Fruit fly (Drosophila melanogaster) whole organism, embryonic: Measurements from ENCODE around the gene CG6040.
A peak's percentile ranks its signal among the peaks of the same experiment; 100 is the strongest.

ENCODE experiments used
- Atf-2 ChIP-seq: fragments of 200-800 bp; sonication (Bioruptor generic); optimal IDR thresholded peaks from 2 replicates; lab custom pipeline; 2016; ENCODE audit warnings: missing biosample characterization, missing genetic modification characterization
- Awh ChIP-seq: fragments of 200-800 bp; sonication (Bioruptor generic); IDR thresholded peaks from 2 replicates; pipeline ENCODE4, ENCODE4 v1.3.6; 2022; ENCODE audit warnings: missing biosample characterization, missing genetic modification characterization
- BEAF-32 ChIP-seq: fragments of 200-800 bp; sonication (Bioruptor generic); optimal IDR thresholded peaks from 3 replicates; lab custom pipeline; 2017; ENCODE audit warnings: missing biosample characterization, missing genetic modification characterization, mild to moderate bottlenecking, moderate library complexity, missing genetic modification reagents
- Blimp-1 ChIP-seq: fragments of 200-800 bp; sonication (Bioruptor generic); optimal IDR thresholded peaks from 3 replicates; lab custom pipeline; 2018; ENCODE audit warnings: missing biosample characterization, missing genetic modification characterization, mild to moderate bottlenecking, moderate library complexity, missing genetic modification reagents
- CG12071 ChIP-seq: fragments of 200-800 bp; sonication (Bioruptor generic); optimal IDR thresholded peaks from 3 replicates; lab custom pipeline; 2018; ENCODE audit warnings: missing biosample characterization, mild to moderate bottlenecking, missing genetic modification characterization
- CG1233 ChIP-seq: fragments of 200-800 bp; sonication (Bioruptor generic); optimal IDR thresholded peaks from 4 replicates; lab custom pipeline; 2018; ENCODE audit warnings: missing biosample characterization, mild to moderate bottlenecking, missing genetic modification characterization
- CG15011 ChIP-seq: fragments of 200-800 bp; sonication (Bioruptor generic); optimal IDR thresholded peaks from 3 replicates; lab custom pipeline; 2018; ENCODE audit warnings: missing biosample characterization, mild to moderate bottlenecking, missing genetic modification characterization
- CG15269 ChIP-seq: fragments of 200-800 bp; sonication (Bioruptor generic); optimal IDR thresholded peaks from 2 replicates; lab custom pipeline; 2018; ENCODE audit warnings: missing biosample characterization, mild to moderate bottlenecking, missing genetic modification characterization, moderate library complexity
- CG1529 ChIP-seq: fragments of 200-800 bp; sonication (Bioruptor generic); optimal IDR thresholded peaks from 3 replicates; lab custom pipeline; 2018; ENCODE audit warnings: missing biosample characterization, missing genetic modification characterization
- CG17328 ChIP-seq: fragments of 200-800 bp; sonication (Bioruptor generic); IDR thresholded peaks from 2 replicates; pipeline ENCODE4 v1.3.6; 2022; ENCODE audit warnings: missing biosample characterization, missing genetic modification characterization
- CG17385 ChIP-seq: fragments of 200-800 bp; sonication (Bioruptor generic); optimal IDR thresholded peaks from 3 replicates; lab custom pipeline; 2018; ENCODE audit warnings: missing biosample characterization, mild to moderate bottlenecking, missing genetic modification characterization
- CG2199 ChIP-seq: fragments of 200-800 bp; sonication (Bioruptor generic); IDR thresholded peaks from 3 replicates; pipeline ENCODE4 v1.3.6; 2022; ENCODE audit warnings: missing biosample characterization, missing genetic modification characterization
- CG30403 ChIP-seq: fragments of 200-800 bp; sonication (Bioruptor generic); optimal IDR thresholded peaks from 3 replicates; lab custom pipeline; 2016; ENCODE audit warnings: missing biosample characterization, missing genetic modification characterization
- CG34224 ChIP-seq: fragments of 200-800 bp; sonication (Bioruptor generic); IDR thresholded peaks from 3 replicates; pipeline ENCODE4 v1.3.6; 2022; ENCODE audit warnings: missing biosample characterization, missing genetic modification characterization; ENCODE audit not compliant: partially characterized antibody
- CG6175 ChIP-seq: fragments of 200-800 bp; sonication (Bioruptor generic); IDR thresholded peaks from 3 replicates; pipeline ENCODE4 v1.3.6; 2022; ENCODE audit warnings: missing biosample characterization, missing genetic modification characterization
- CG7928 ChIP-seq: fragments of 200-800 bp; sonication (Bioruptor generic); optimal IDR thresholded peaks from 2 replicates; lab custom pipeline; 2017; ENCODE audit warnings: missing biosample characterization, mild to moderate bottlenecking, missing genetic modification characterization
- CG8388 ChIP-seq: fragments of 200-800 bp; sonication (Bioruptor generic); optimal IDR thresholded peaks from 2 replicates; lab custom pipeline; 2019; ENCODE audit warnings: missing biosample characterization, mild to moderate bottlenecking, missing genetic modification characterization, moderate library complexity
- CrebB ChIP-seq: fragments of 200-800 bp; sonication (Bioruptor generic); optimal IDR thresholded peaks from 3 replicates; lab custom pipeline; 2018; ENCODE audit warnings: missing biosample characterization, mild to moderate bottlenecking, missing genetic modification characterization
- D19B ChIP-seq: fragments of 200-800 bp; sonication (Bioruptor generic); optimal IDR thresholded peaks from 2 replicates; lab custom pipeline; 2017; ENCODE audit warnings: missing biosample characterization, mild to moderate bottlenecking, missing genetic modification characterization
- HHEX ChIP-seq: fragments of 200-800 bp; sonication (Bioruptor generic); optimal IDR thresholded peaks from 3 replicates; lab custom pipeline; 2017; ENCODE audit warnings: missing biosample characterization, mild to moderate bottlenecking, missing genetic modification characterization, missing genetic modification reagents
- Hand ChIP-seq: fragments of 200-800 bp; sonication (Bioruptor generic); optimal IDR thresholded peaks from 2 replicates; lab custom pipeline; 2017; ENCODE audit warnings: mild to moderate bottlenecking, missing biosample characterization, missing genetic modification reagents, missing genetic modification characterization
- Hmr ChIP-seq: fragments of 200-800 bp; sonication (Bioruptor generic); optimal IDR thresholded peaks from 3 replicates; lab custom pipeline; 2017; ENCODE audit warnings: mild to moderate bottlenecking, missing biosample characterization, missing genetic modification reagents, missing genetic modification characterization
- Hmx ChIP-seq: fragments of 200-800 bp; sonication (Bioruptor generic); optimal IDR thresholded peaks from 2 replicates; lab custom pipeline; 2016; ENCODE audit warnings: missing biosample characterization, missing genetic modification characterization
- Hr78 ChIP-seq, 2 experiments: fragments of 200-800 bp in 1 of 2; fragments of >200 bp in 1 of 2; sonication (Bioruptor generic) in 1 of 2; optimal IDR thresholded peaks; 2 replicates each; lab custom pipeline; 2017 to 2019; ENCODE audit warnings: missing biosample characterization in 2 of 2, missing genetic modification characterization in 2 of 2, mild to moderate bottlenecking in 1 of 2, moderate library complexity in 1 of 2
- Jarid2 ChIP-seq: fragments of 200-800 bp; sonication (Bioruptor generic); optimal IDR thresholded peaks from 3 replicates; lab custom pipeline; 2017; ENCODE audit warnings: mild to moderate bottlenecking, missing biosample characterization, missing genetic modification reagents, missing genetic modification characterization
- Kr ChIP-seq: fragments of 200-800 bp; sonication (Bioruptor generic); optimal IDR thresholded peaks from 2 replicates; lab custom pipeline; 2017; ENCODE audit warnings: missing biosample characterization, mild to moderate bottlenecking, missing genetic modification characterization
- MESR4 ChIP-seq: fragments of 200-800 bp; sonication (Bioruptor generic); optimal IDR thresholded peaks from 2 replicates; lab custom pipeline; 2018; ENCODE audit warnings: missing biosample characterization, mild to moderate bottlenecking, missing genetic modification characterization, moderate library complexity
- Max ChIP-seq: fragments of 200-800 bp; sonication (Bioruptor generic); optimal IDR thresholded peaks from 2 replicates; lab custom pipeline; 2016; ENCODE audit warnings: missing biosample characterization, mild to moderate bottlenecking, missing genetic modification characterization
- Med ChIP-seq: fragments of 200-800 bp; sonication (Bioruptor generic); peaks from one replicate; lab custom pipeline; 2016; ENCODE audit warnings: missing biosample characterization, missing genetic modification characterization, mild to moderate bottlenecking, inconsistent platforms, moderate library complexity
- Oli ChIP-seq: fragments of 200-800 bp; sonication (Bioruptor generic); optimal IDR thresholded peaks from 2 replicates; lab custom pipeline; 2018; ENCODE audit warnings: missing biosample characterization, mild to moderate bottlenecking, missing genetic modification characterization, moderate library complexity
- Sox102F ChIP-seq: fragments of 200-800 bp; sonication (Bioruptor generic); optimal IDR thresholded peaks from 2 replicates; lab custom pipeline; 2018; ENCODE audit warnings: missing biosample characterization, mild to moderate bottlenecking, missing genetic modification characterization, moderate library complexity
- Vsx1 ChIP-seq: fragments of 200-800 bp; sonication (Bioruptor generic); optimal IDR thresholded peaks from 2 replicates; lab custom pipeline; 2017; ENCODE audit warnings: missing biosample characterization, mild to moderate bottlenecking, missing genetic modification characterization, missing genetic modification reagents
- br ChIP-seq: fragments of >200 bp; optimal IDR thresholded peaks from 2 replicates; lab custom pipeline; 2017
- dmrt11E ChIP-seq: fragments of 200-800 bp; sonication (Bioruptor generic); optimal IDR thresholded peaks from 3 replicates; lab custom pipeline; 2018; ENCODE audit warnings: missing biosample characterization, mild to moderate bottlenecking, missing genetic modification characterization, moderate library complexity
- ems ChIP-seq: fragments of 200-800 bp; sonication (Bioruptor generic); optimal IDR thresholded peaks from 3 replicates; lab custom pipeline; 2016; ENCODE audit warnings: missing biosample characterization, missing genetic modification characterization
- gce ChIP-seq: fragments of 200-800 bp; sonication (Bioruptor generic); IDR thresholded peaks from 3 replicates; pipeline ENCODE4 v1.3.6; 2022; ENCODE audit warnings: missing biosample characterization, missing genetic modification characterization
- gsb ChIP-seq: fragments of 200-800 bp; sonication (Bioruptor generic); IDR thresholded peaks from 2 replicates; pipeline ENCODE4 v1.3.6; 2022; ENCODE audit warnings: missing biosample characterization, missing genetic modification characterization
- pan ChIP-seq, 4 experiments: fragments of >200 bp in 3 of 4; fragments of 200-800 bp in 1 of 4; sonication (Bioruptor generic) in 1 of 4; optimal IDR thresholded peaks in 3 of 4; IDR thresholded peaks in 1 of 4; 2 replicates each; pipeline versions ENCODE4 v1.3.6 to Lab custom; 2017 to 2022; ENCODE audit warnings: missing biosample characterization in 2 of 4, missing genetic modification characterization in 2 of 4, mixed read lengths in 1 of 4
- peb ChIP-seq: fragments of 200-800 bp; sonication (Bioruptor generic); IDR thresholded peaks from 2 replicates; pipeline ENCODE4 v1.3.6; 2022; ENCODE audit warnings: missing biosample characterization, missing genetic modification characterization
- phol ChIP-seq: fragments of 200-800 bp; sonication (Bioruptor generic); optimal IDR thresholded peaks from 3 replicates; lab custom pipeline; 2018; ENCODE audit warnings: missing biosample characterization, mild to moderate bottlenecking, missing genetic modification characterization, moderate library complexity
- pros ChIP-seq: fragments of 200-800 bp; sonication (Bioruptor generic); optimal IDR thresholded peaks from 3 replicates; lab custom pipeline; 2019; ENCODE audit warnings: missing biosample characterization, mild to moderate bottlenecking, missing genetic modification characterization, moderate library complexity
- run ChIP-seq: fragments of 200-800 bp; sonication (Bioruptor generic); optimal IDR thresholded peaks from 3 replicates; lab custom pipeline; 2018; ENCODE audit warnings: missing biosample characterization, mild to moderate bottlenecking, missing genetic modification characterization
- sqz ChIP-seq: fragments of 200-800 bp; sonication (Bioruptor generic); optimal IDR thresholded peaks from 3 replicates; lab custom pipeline; 2018; ENCODE audit warnings: missing biosample characterization, mild to moderate bottlenecking, missing genetic modification characterization
- tna ChIP-seq: fragments of 200-800 bp; sonication (Bioruptor generic); IDR thresholded peaks from 2 replicates; pipeline ENCODE4 v1.3.6; 2022; ENCODE audit warnings: missing biosample characterization, missing genetic modification characterization; ENCODE audit not compliant: partially characterized antibody
- wor ChIP-seq: fragments of 200-800 bp; sonication (Bioruptor generic); IDR thresholded peaks from 2 replicates; pipeline ENCODE4 v1.3.6; 2022; ENCODE audit warnings: missing biosample characterization, missing genetic modification characterization

CG6040 gene

DNA sequence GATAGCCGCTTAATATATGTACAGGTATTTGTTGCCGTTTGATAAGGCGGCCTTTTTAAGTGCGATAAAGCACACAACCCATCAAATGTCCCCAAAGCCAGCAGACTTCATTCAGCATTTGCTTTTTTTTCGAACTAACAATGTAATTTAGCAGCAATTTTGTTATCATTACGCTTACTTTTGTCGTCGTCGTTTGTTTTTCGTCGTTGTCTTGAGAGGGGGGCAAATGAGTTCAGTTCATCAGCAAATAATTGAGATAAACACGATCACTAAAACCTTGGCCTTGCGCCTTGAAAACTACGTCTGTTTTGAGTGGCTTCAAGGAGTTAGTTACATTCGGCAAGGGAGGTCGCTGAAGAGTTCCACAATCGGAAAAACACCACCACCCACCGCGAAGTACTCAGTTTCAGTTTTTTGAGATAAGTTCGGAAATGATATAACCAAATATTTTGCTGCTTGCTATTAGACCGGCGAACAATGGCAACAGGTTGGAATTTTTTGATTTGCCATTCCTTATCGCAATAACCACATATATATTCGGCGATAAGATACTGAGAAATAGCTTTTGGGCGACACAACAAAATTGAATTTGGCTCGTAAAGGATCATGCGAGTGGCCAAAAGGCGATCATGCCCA lies 7.7 kb upstream of the CG6040 start (continued):
- no peak for TF ChIP-seq CG17328

- TF ChIP-seq Hand (GFP tag; lab: Kevin White, UChicago) (no peak), pan (optimal IDR thresholded peaks at IDR 0.05; lab: Kevin White, UChicago) (no peak), pan (GFP tag; optimal IDR thresholded peaks at IDR 0.05 in 1 of 2, IDR thresholded peaks at IDR 0.05 in 1 of 2) (no peak), Hmr (GFP tag; lab: Kevin White, UChicago) (no peak), sqz (peak; percentile 44), CG6175 (no peak), CG15269 (tag; lab: Kevin White, UChicago) (no peak), Vsx1 (GFP tag; lab: Kevin White, UChicago) (no peak), pros (peak; percentile 58), br (no peak), wor (no peak), Max (GFP tag; lab: Kevin White, UChicago) (no peak), CrebB (no peak), tna (GFP tag; lab: Robert Waterston, UW) (0 out of 2 replicates have a peak, but pooled peaks have one; percentile 29), Oli (tag; lab: Kevin White, UChicago) (no peak), Awh (GFP tag; lab: Robert Waterston, UW) (no peak), CG34224 (GFP tag; lab: Robert Waterston, UW) (no peak), CG1233 (GFP tag; lab: Kevin White, UChicago) (no peak), CG7928 (GFP tag; lab: Kevin White, UChicago) (no peak), Jarid2 (GFP tag; lab: Kevin White, UChicago) (no peak), Atf-2 (GFP tag; lab: Kevin White, UChicago) (no peak), MESR4 (no peak), peb (GFP tag; lab: Robert Waterston, UW) (no peak), CG1529 (GFP tag; lab: Kevin White, UChicago) (no peak), gce (no peak), CG2199 (GFP tag; lab: Robert Waterston, UW) (peak; percentile 72; the same call in 2 of the 3 replicates), Blimp-1 (GFP tag; lab: Kevin White, UChicago) (peak; percentile 86), run (no peak), D19B (GFP tag; lab: Kevin White, UChicago) (no peak), Hr78 (GFP tag; optimal IDR thresholded peaks at IDR 0.05; lab: Kevin White, UChicago) (peak in 1 of 2 experiments; percentile 94), ems (GFP tag; lab: Kevin White, UChicago) (no peak), CG8388 (no peak), CG15011 (no peak), Hmx (no peak), CG12071 (no peak), Sox102F (no peak), HHEX (GFP tag; lab: Kevin White, UChicago) (no peak), BEAF-32 (GFP tag; lab: Kevin White, UChicago) (no peak), CG30403 (GFP tag; lab: Kevin White, UChicago) (no peak), gsb (GFP tag; lab: Robert Waterston, UW) (no peak), phol (no peak), Med (GFP tag; lab: Kevin White, UChicago) (peak; percentile 18), CG17385 (peak; percentile 61), Kr (GFP tag; lab: Kevin White, UChicago) (no peak), dmrt11E (tag; lab: Kevin White, UChicago) (no peak)
Observed at dm6 chr3R:19090983-19091748, 5.6 kb upstream of the CG6040 start.
